Worm (Caenorhabditis elegans) whole organism, young adult: ENCODE data around the gene sma-1.

Experiments used
- C17E4.6 ChIP-seq: fragments of 200-800 bp; sonication (Bioruptor generic); IDR thresholded peaks from 2 replicates; pipeline ENCODE4 v1.3.6; 2022; ENCODE audit warnings: missing genetic modification reagents, missing genetic modification characterization, missing compliant biosample characterization
- D2030.7 ChIP-seq: fragments of 200-800 bp; sonication (Bioruptor generic); IDR thresholded peaks from 2 replicates; pipeline ENCODE4 v1.3.6; 2022; ENCODE audit warnings: missing genetic modification reagents, missing genetic modification characterization, missing compliant biosample characterization
- F52B5.7 ChIP-seq: sonication (generic microtip); optimal IDR thresholded peaks from 2 replicates; lab custom pipeline; 2016; ENCODE audit warnings: mild to moderate bottlenecking, missing genetic modification characterization, missing compliant biosample characterization
- Y67H2A.10 ChIP-seq: fragments of 200-800 bp; sonication (Bioruptor generic); conservative IDR thresholded peaks from 2 replicates; pipeline ENCODE4 v1.3.6; 2022; ENCODE audit warnings: missing genetic modification reagents, missing genetic modification characterization, missing compliant biosample characterization
- ama-1 ChIP-seq, 3 experiments: fragments of 150-350 bp in 1 of 3; sonication (generic microtip) in 2 of 3; optimal IDR thresholded peaks; 2 replicates each; lab custom pipeline; 2014 to 2018; ENCODE audit warnings: missing biosample characterization in 2 of 3, missing genetic modification characterization in 2 of 3, missing genetic modification reagents in 2 of 3
- ceh-27 ChIP-seq: fragments of 200-800 bp; sonication (Bioruptor generic); optimal IDR thresholded peaks from 2 replicates; lab custom pipeline; 2018; ENCODE audit warnings: mild to moderate bottlenecking, missing genetic modification characterization, moderate library complexity, missing compliant biosample characterization
- dpl-1 ChIP-seq: fragments of 150-350 bp; optimal IDR thresholded peaks from 2 replicates; lab custom pipeline; 2014; ENCODE audit warnings: missing biosample characterization, missing genetic modification reagents, missing genetic modification characterization
- efl-1 ChIP-seq: fragments of 150-350 bp; optimal IDR thresholded peaks from 2 replicates; lab custom pipeline; 2014; ENCODE audit warnings: missing biosample characterization, missing genetic modification reagents, missing genetic modification characterization
- egl-44 ChIP-seq: fragments of 200-800 bp; sonication (Bioruptor generic); IDR thresholded peaks from 2 replicates; pipeline ENCODE4 v1.3.6; 2022; ENCODE audit warnings: missing genetic modification reagents, missing genetic modification characterization, missing compliant biosample characterization
- him-1 ChIP-seq: sonication (generic microtip); optimal IDR thresholded peaks from 2 replicates; lab custom pipeline; 2016; ENCODE audit warnings: missing genotype, missing genetic modification reagents, missing genetic modification characterization, missing compliant biosample characterization
- somi-1 ChIP-seq: fragments of 200-800 bp; sonication (Bioruptor generic); optimal IDR thresholded peaks from 2 replicates; lab custom pipeline; 2018; ENCODE audit warnings: mild to moderate bottlenecking, missing genetic modification characterization, missing compliant biosample characterization
- tbx-9 ChIP-seq: sonication (generic microtip); optimal IDR thresholded peaks from 2 replicates; lab custom pipeline; 2016; ENCODE audit warnings: borderline replicate concordance, missing genetic modification characterization, inconsistent platforms, missing compliant biosample characterization
- zfh-2 ChIP-seq: fragments of 200-800 bp; sonication (Bioruptor generic); conservative IDR thresholded peaks from 2 replicates; pipeline ENCODE4 v1.3.6; 2022; ENCODE audit warnings: missing genetic modification reagents, missing genetic modification characterization, missing compliant biosample characterization
- ztf-6 ChIP-seq: fragments of 200-800 bp; sonication (Bioruptor generic); IDR thresholded peaks from 2 replicates; pipeline ENCODE4 v1.3.6; 2022; ENCODE audit warnings: missing genetic modification reagents, missing genetic modification characterization, missing compliant biosample characterization

DNA sequence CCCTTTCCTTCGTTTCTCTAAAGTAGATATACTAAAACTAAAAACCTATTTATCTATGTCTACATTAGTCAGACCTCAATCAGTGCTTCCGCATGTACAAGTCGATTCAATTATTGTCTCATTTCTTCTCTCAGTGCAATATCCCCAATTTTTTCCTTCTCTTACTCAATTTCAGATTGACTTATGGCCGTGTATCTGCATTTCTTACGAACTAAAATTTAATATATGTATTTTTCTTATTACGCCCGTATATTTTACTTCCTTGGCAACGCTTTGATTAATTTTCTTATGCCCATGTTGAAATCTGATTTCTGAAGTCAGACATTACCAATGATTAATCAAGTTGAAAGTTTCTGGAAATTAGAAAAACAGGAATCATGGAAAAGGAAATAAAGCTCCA lies 44.3 kb upstream of the sma-1 start:
- TF ChIP-seq him-1 (tag; lab: Kevin White, UChicago), result no peak
- no peak for TF ChIP-seq F52B5.7
- no peak for TF ChIP-seq zfh-2 (GFP tag; lab: Robert Waterston, UW)
- no peak for TF ChIP-seq egl-44
- no peak for TF ChIP-seq ama-1 (optimal IDR thresholded peaks at IDR 0.05; lab: Kevin White, UChicago)
- TF ChIP-seq ama-1 (GFP tag; optimal IDR thresholded peaks at IDR 0.05; lab: Kevin White, UChicago), result no peak
- TF ChIP-seq efl-1, result no peak
- no peak for TF ChIP-seq ztf-6
- TF ChIP-seq Y67H2A.10 (GFP tag; lab: Robert Waterston, UW), result no peak
- TF ChIP-seq tbx-9 (tag; lab: Kevin White, UChicago), result no peak
- no peak for TF ChIP-seq ceh-27
- no peak for TF ChIP-seq C17E4.6 (GFP tag; lab: Robert Waterston, UW)
- TF ChIP-seq dpl-1, result no peak
- TF ChIP-seq D2030.7 (GFP tag; lab: Robert Waterston, UW), result no peak
- no peak for TF ChIP-seq somi-1 (GFP tag; lab: Kevin White, UChicago)
